Worm (Caenorhabditis elegans) whole organism, young adult: ENCODE data around the gene wht-7.

ENCODE experiments used
- B0019.2 ChIP-seq: fragments of 200-800 bp; sonication (Bioruptor generic); conservative IDR thresholded peaks from 2 replicates; pipeline ENCODE4 v1.3.6; 2022; ENCODE audit warnings: missing genetic modification reagents, missing genetic modification characterization, missing compliant biosample characterization
- D2030.7 ChIP-seq: fragments of 200-800 bp; sonication (Bioruptor generic); IDR thresholded peaks from 2 replicates; pipeline ENCODE4 v1.3.6; 2022; ENCODE audit warnings: missing genetic modification reagents, missing genetic modification characterization, missing compliant biosample characterization
- F33H1.4 ChIP-seq: fragments of 200-800 bp; sonication (Bioruptor generic); IDR thresholded peaks from 2 replicates; pipeline ENCODE4 v1.3.6; 2022; ENCODE audit warnings: missing genetic modification reagents, missing genetic modification characterization, missing compliant biosample characterization
- F37B4.10 ChIP-seq: fragments of 200-800 bp; sonication (Bioruptor generic); IDR thresholded peaks from 2 replicates; pipeline ENCODE4 v1.3.6; 2022; ENCODE audit warnings: missing genetic modification characterization, missing compliant biosample characterization
- F39B2.1 ChIP-seq: fragments of 200-800 bp; sonication (Bioruptor generic); IDR thresholded peaks from 2 replicates; pipeline ENCODE4 v1.3.6; 2022; ENCODE audit warnings: missing genetic modification reagents, missing genetic modification characterization, missing compliant biosample characterization
- F57C9.4 ChIP-seq: sonication (generic microtip); optimal IDR thresholded peaks from 2 replicates; lab custom pipeline; 2017; ENCODE audit warnings: mild to moderate bottlenecking, missing genetic modification characterization, missing compliant biosample characterization
- K12H6.12 ChIP-seq: fragments of 200-800 bp; sonication (Bioruptor generic); optimal IDR thresholded peaks from 2 replicates; lab custom pipeline; 2018; ENCODE audit warnings: mild to moderate bottlenecking, missing genetic modification characterization, missing compliant biosample characterization
- T26A5.8 ChIP-seq: sonication (generic microtip); optimal IDR thresholded peaks from 2 replicates; lab custom pipeline; 2016; ENCODE audit warnings: missing genetic modification characterization, missing compliant biosample characterization
- Y53G8AR.9 ChIP-seq: fragments of 200-800 bp; sonication (Bioruptor generic); conservative IDR thresholded peaks from 2 replicates; pipeline ENCODE4 v1.3.6; 2022; ENCODE audit warnings: missing genetic modification reagents, missing genetic modification characterization, missing compliant biosample characterization
- Y56A3A.18 ChIP-seq: fragments of 200-800 bp; sonication (Bioruptor generic); IDR thresholded peaks from 2 replicates; pipeline ENCODE4 v1.3.6; 2022; ENCODE audit warnings: missing genetic modification reagents, missing genetic modification characterization, missing compliant biosample characterization
- aptf-2 ChIP-seq: fragments of 200-800 bp; sonication (Bioruptor generic); conservative IDR thresholded peaks from 2 replicates; pipeline ENCODE4 v1.3.6; 2022; ENCODE audit warnings: missing genetic modification reagents, missing genetic modification characterization, missing compliant biosample characterization
- athp-1 ChIP-seq: sonication (generic microtip); optimal IDR thresholded peaks from 2 replicates; lab custom pipeline; 2017; ENCODE audit warnings: mild to moderate bottlenecking, missing genetic modification characterization, missing compliant biosample characterization
- bed-1 ChIP-seq: fragments of 200-800 bp; sonication (Bioruptor generic); IDR thresholded peaks from 2 replicates; pipeline ENCODE4 v1.3.6; 2022; ENCODE audit warnings: missing genetic modification reagents, missing genetic modification characterization, missing compliant biosample characterization
- ccch-3 ChIP-seq: fragments of 200-800 bp; sonication (Bioruptor generic); optimal IDR thresholded peaks from 2 replicates; lab custom pipeline; 2018; ENCODE audit warnings: mild to moderate bottlenecking, missing genetic modification characterization, missing compliant biosample characterization
- ceh-100 ChIP-seq: fragments of 200-800 bp; sonication (Bioruptor generic); IDR thresholded peaks from 2 replicates; pipeline ENCODE4 v1.3.6; 2022; ENCODE audit warnings: missing genetic modification reagents, missing genetic modification characterization, missing compliant biosample characterization
- ceh-40 ChIP-seq: fragments of 200-800 bp; sonication (Bioruptor generic); IDR thresholded peaks from 2 replicates; pipeline ENCODE4 v1.3.6; 2022; ENCODE audit warnings: missing genetic modification characterization, missing compliant biosample characterization
- ceh-79 ChIP-seq: sonication (generic microtip); optimal IDR thresholded peaks from 2 replicates; lab custom pipeline; 2017; ENCODE audit warnings: mild to moderate bottlenecking, missing genetic modification characterization, missing compliant biosample characterization
- ceh-91 ChIP-seq: fragments of 200-800 bp; sonication (Bioruptor generic); IDR thresholded peaks from 2 replicates; pipeline ENCODE4 v1.3.6; 2022; ENCODE audit warnings: missing genetic modification reagents, missing genetic modification characterization, missing compliant biosample characterization
- dox-1 ChIP-seq: fragments of 200-800 bp; sonication (Bioruptor generic); IDR thresholded peaks from 2 replicates; pipeline ENCODE4 v1.3.6; 2022; ENCODE audit warnings: missing genetic modification reagents, missing genetic modification characterization, missing compliant biosample characterization
- dpff-1 ChIP-seq: sonication (generic microtip); optimal IDR thresholded peaks from 2 replicates; lab custom pipeline; 2017; ENCODE audit warnings: mild to moderate bottlenecking, missing genetic modification characterization, missing compliant biosample characterization
- dpl-1 ChIP-seq: fragments of 150-350 bp; optimal IDR thresholded peaks from 2 replicates; lab custom pipeline; 2014; ENCODE audit warnings: missing biosample characterization, missing genetic modification reagents, missing genetic modification characterization
- efl-1 ChIP-seq: fragments of 150-350 bp; optimal IDR thresholded peaks from 2 replicates; lab custom pipeline; 2014; ENCODE audit warnings: missing biosample characterization, missing genetic modification reagents, missing genetic modification characterization
- egrh-3 ChIP-seq: fragments of 200-800 bp; sonication (Bioruptor generic); IDR thresholded peaks from 2 replicates; pipeline ENCODE4 v1.3.6; 2022; ENCODE audit warnings: missing genetic modification reagents, missing genetic modification characterization, missing compliant biosample characterization
- ekl-4 ChIP-seq: fragments of 200-800 bp; sonication (Bioruptor generic); IDR thresholded peaks from 2 replicates; pipeline ENCODE4 v1.3.6; 2022; ENCODE audit warnings: missing genetic modification reagents, missing genetic modification characterization, missing compliant biosample characterization
- him-1 ChIP-seq: sonication (generic microtip); optimal IDR thresholded peaks from 2 replicates; lab custom pipeline; 2016; ENCODE audit warnings: missing genotype, missing genetic modification reagents, missing genetic modification characterization, missing compliant biosample characterization
- hlh-26 ChIP-seq: fragments of 200-800 bp; sonication (Bioruptor generic); conservative IDR thresholded peaks from 2 replicates; pipeline ENCODE4 v1.3.6; 2022; ENCODE audit warnings: missing genetic modification reagents, missing genetic modification characterization, missing compliant biosample characterization
- hmg-1.2 ChIP-seq: fragments of 200-800 bp; sonication (Bioruptor generic); IDR thresholded peaks from 2 replicates; pipeline ENCODE4 v1.3.6; 2022; ENCODE audit warnings: missing genetic modification reagents, missing genetic modification characterization, missing compliant biosample characterization
- hrde-1 ChIP-seq: sonication (generic microtip); optimal IDR thresholded peaks from 2 replicates; lab custom pipeline; 2016; ENCODE audit warnings: missing genetic modification characterization, mild to moderate bottlenecking, missing compliant biosample characterization, moderate library complexity, missing genotype, missing genetic modification reagents, borderline replicate concordance
- hsf-1 ChIP-seq: fragments of 200-800 bp; sonication (Bioruptor generic); IDR thresholded peaks from 2 replicates; pipeline ENCODE4 v1.3.6; 2022; ENCODE audit warnings: missing genetic modification reagents, missing genetic modification characterization, missing compliant biosample characterization
- lin-26 ChIP-seq: fragments of 200-800 bp; sonication (Bioruptor generic); IDR thresholded peaks from 2 replicates; pipeline ENCODE4 v1.3.6; 2022; ENCODE audit warnings: missing genetic modification reagents, missing genetic modification characterization, missing compliant biosample characterization
- lin-35 ChIP-seq, 3 experiments: fragments of 150-350 bp in 2 of 3; sonication (generic microtip) in 1 of 3; optimal IDR thresholded peaks; 2 replicates each; lab custom pipeline; 2014 to 2018; ENCODE audit warnings: missing biosample characterization in 3 of 3, missing genetic modification characterization in 3 of 3, missing genetic modification reagents in 3 of 3
- lin-54 ChIP-seq: fragments of 200-800 bp; sonication (Bioruptor generic); optimal IDR thresholded peaks from 2 replicates; lab custom pipeline; 2018; ENCODE audit warnings: mild to moderate bottlenecking, missing genetic modification characterization, missing compliant biosample characterization
- lsl-1 ChIP-seq: fragments of 200-800 bp; sonication (Bioruptor generic); optimal IDR thresholded peaks from 2 replicates; lab custom pipeline; 2018; ENCODE audit warnings: mild to moderate bottlenecking, missing genetic modification characterization, moderate library complexity, missing compliant biosample characterization
- madf-6 ChIP-seq: fragments of 200-800 bp; sonication (Bioruptor generic); IDR thresholded peaks from 2 replicates; pipeline ENCODE4 v1.3.6; 2022; ENCODE audit warnings: missing genetic modification reagents, missing genetic modification characterization, missing compliant biosample characterization
- madf-8 ChIP-seq: fragments of 200-800 bp; sonication (Bioruptor generic); conservative IDR thresholded peaks from 2 replicates; pipeline ENCODE4 v1.3.6; 2022; ENCODE audit warnings: missing genetic modification reagents, missing genetic modification characterization, missing compliant biosample characterization
- mcd-1 ChIP-seq: fragments of 200-800 bp; sonication (Bioruptor generic); IDR thresholded peaks from 2 replicates; pipeline ENCODE4 v1.3.6; 2022; ENCODE audit warnings: missing genetic modification reagents, missing genetic modification characterization, missing compliant biosample characterization
- nfya-2 ChIP-seq: fragments of 200-800 bp; sonication (Bioruptor generic); IDR thresholded peaks from 2 replicates; pipeline ENCODE4 v1.3.6; 2022; ENCODE audit warnings: missing genetic modification reagents, missing genetic modification characterization, missing compliant biosample characterization
- pbrm-1 ChIP-seq: fragments of 200-800 bp; sonication (Bioruptor generic); IDR thresholded peaks from 2 replicates; pipeline ENCODE4 v1.3.6; 2022; ENCODE audit warnings: missing genetic modification reagents, missing genetic modification characterization, missing compliant biosample characterization
- snpc-3.4 ChIP-seq: sonication (generic microtip); optimal IDR thresholded peaks from 2 replicates; lab custom pipeline; 2017; ENCODE audit warnings: missing genetic modification characterization, mild to moderate bottlenecking, missing compliant biosample characterization, antibody characterized with exemption, moderate library complexity, missing genotype, missing genetic modification reagents
- snpc-4 ChIP-seq, 5 experiments: fragments of 150-350 bp in 1 of 5; sonication (generic microtip) in 4 of 5; optimal IDR thresholded peaks; 2 replicates each; lab custom pipeline; 2014 to 2018; ENCODE audit warnings: missing genetic modification characterization in 5 of 5, missing biosample characterization in 3 of 5, antibody characterized with exemption in 2 of 5, mild to moderate bottlenecking in 2 of 5, missing compliant biosample characterization in 2 of 5, missing genotype in 2 of 5, moderate library complexity in 2 of 5, missing genetic modification reagents in 1 of 5
- somi-1 ChIP-seq: fragments of 200-800 bp; sonication (Bioruptor generic); optimal IDR thresholded peaks from 2 replicates; lab custom pipeline; 2018; ENCODE audit warnings: mild to moderate bottlenecking, missing genetic modification characterization, missing compliant biosample characterization
- zfh-2 ChIP-seq: fragments of 200-800 bp; sonication (Bioruptor generic); conservative IDR thresholded peaks from 2 replicates; pipeline ENCODE4 v1.3.6; 2022; ENCODE audit warnings: missing genetic modification reagents, missing genetic modification characterization, missing compliant biosample characterization
- ztf-25 ChIP-seq: fragments of 200-800 bp; sonication (Bioruptor generic); IDR thresholded peaks from 2 replicates; pipeline ENCODE4 v1.3.6; 2022; ENCODE audit warnings: missing genetic modification reagents, missing genetic modification characterization, missing compliant biosample characterization
- ztf-26 ChIP-seq: sonication (generic microtip); optimal IDR thresholded peaks from 2 replicates; lab custom pipeline; 2017; ENCODE audit warnings: missing genetic modification characterization, missing compliant biosample characterization
- ztf-28 ChIP-seq: fragments of 200-800 bp; sonication (Bioruptor generic); IDR thresholded peaks from 2 replicates; pipeline ENCODE4 v1.3.6; 2022; ENCODE audit warnings: missing genetic modification reagents, missing genetic modification characterization, missing compliant biosample characterization

The wht-7 gene

ce11 chrIII:6144390-6144962, 4.9 kb downstream of the wht-7 start:
- TF ChIP-seq dpl-1 (GFP tag; lab: Kevin White, UChicago) (no peak), ztf-26 (tag; lab: Kevin White, UChicago) (peak; percentile 14)

- no peak for TF ChIP-seq zfh-2
- no peak for TF ChIP-seq ccch-3
- TF ChIP-seq somi-1 (GFP tag; lab: Kevin White, UChicago): no peak
- TF ChIP-seq F33H1.4: no peak
- no peak for TF ChIP-seq hsf-1
- no peak for TF ChIP-seq snpc-3.4
- TF ChIP-seq Y56A3A.18 (GFP tag; lab: Robert Waterston, UW): no peak
- TF ChIP-seq ceh-100 (GFP tag; lab: Robert Waterston, UW): no peak
- TF ChIP-seq bed-1 (GFP tag; lab: Robert Waterston, UW): no peak
- 0 out of 2 replicates have a peak, but pooled peaks have one; percentile 30 for TF ChIP-seq ekl-4 (GFP tag; lab: Robert Waterston, UW)
- TF ChIP-seq aptf-2 (GFP tag; lab: Robert Waterston, UW): no peak
- TF ChIP-seq B0019.2 (GFP tag; lab: Robert Waterston, UW): 0 out of 2 replicates have a peak, but pooled peaks have one; percentile 26
- 0 out of 2 replicates have a peak, but pooled peaks have one; percentile 14 for TF ChIP-seq egrh-3
- no peak for TF ChIP-seq ztf-28
- TF ChIP-seq him-1 (tag; lab: Kevin White, UChicago): no peak
- 0 out of 2 replicates have a peak, but pooled peaks have one; percentile 16 for TF ChIP-seq mcd-1 (GFP tag; lab: Robert Waterston, UW)
- no peak for TF ChIP-seq nfya-2 (GFP tag; lab: Robert Waterston, UW)
- TF ChIP-seq pbrm-1: 0 out of 2 replicates have a peak, but pooled peaks have one; percentile 39
- TF ChIP-seq, all 124 proteins: peak for 5
These were observed 7.9 kb downstream of the wht-7 start for ce11 chrIII:6141532-6141931.

- no peak for TF ChIP-seq mcd-1 (GFP tag; lab: Robert Waterston, UW)
- TF ChIP-seq snpc-4 (GFP tag; optimal IDR thresholded peaks at IDR 0.05; lab: Kevin White, UChicago): no peak
- no peak for TF ChIP-seq snpc-4 (tag; optimal IDR thresholded peaks at IDR 0.05; lab: Kevin White, UChicago)
- TF ChIP-seq him-1 (tag; lab: Kevin White, UChicago): peak; percentile 29
- peak; percentile 24; the same call in 1 of the 2 replicates for TF ChIP-seq madf-8 (GFP tag; lab: Robert Waterston, UW)
- no peak for TF ChIP-seq Y53G8AR.9 (GFP tag; lab: Robert Waterston, UW)
- TF ChIP-seq ceh-79 (tag; lab: Kevin White, UChicago): no peak
- 0 out of 2 replicates have a peak, but pooled peaks have one; percentile 11 for TF ChIP-seq hmg-1.2 (GFP tag; lab: Robert Waterston, UW)
- TF ChIP-seq ztf-25: no peak
- no peak for TF ChIP-seq dox-1
- TF ChIP-seq lsl-1 (GFP tag; lab: Kevin White, UChicago): peak; percentile 91
- no peak for TF ChIP-seq hlh-26 (GFP tag; lab: Robert Waterston, UW)
- no peak for TF ChIP-seq lin-35 (GFP tag; optimal IDR thresholded peaks at IDR 0.05; lab: Kevin White, UChicago)
- peak; percentile 32; the same call in 1 of the 2 replicates for TF ChIP-seq F33H1.4
- TF ChIP-seq D2030.7 (GFP tag; lab: Robert Waterston, UW): peak; percentile 52; the same call in 1 of the 2 replicates
- no peak for TF ChIP-seq ceh-40 (GFP tag; lab: Robert Waterston, UW)
- TF ChIP-seq ceh-91: no peak
- no peak for TF ChIP-seq F39B2.1
- no peak for TF ChIP-seq hrde-1
- no peak for TF ChIP-seq T26A5.8 (tag; lab: Kevin White, UChicago)
- TF ChIP-seq lin-54 (GFP tag; lab: Kevin White, UChicago): no peak
- peak; percentile 92 for TF ChIP-seq athp-1 (tag; lab: Kevin White, UChicago)
- TF ChIP-seq lin-26 (GFP tag; lab: Robert Waterston, UW): no peak
- TF ChIP-seq snpc-3.4: peak; percentile 47
- TF ChIP-seq aptf-2 (GFP tag; lab: Robert Waterston, UW): no peak
- peak; percentile 73 for TF ChIP-seq madf-6
- TF ChIP-seq efl-1 (GFP tag; lab: Kevin White, UChicago): no peak
- no peak for TF ChIP-seq dpff-1
- no peak for TF ChIP-seq F57C9.4
- TF ChIP-seq F37B4.10 (GFP tag; lab: Robert Waterston, UW): no peak
- no peak for TF ChIP-seq K12H6.12
These were observed 8.6 kb downstream of the wht-7 start for ce11 chrIII:6140818-6141217.
